Fruit fly (Drosophila melanogaster) whole organism, prepupa: ENCODE measurements around the gene cac.

Source experiments
- CG10669 ChIP-seq: fragments of 200-800 bp; sonication (Bioruptor generic); optimal IDR thresholded peaks from 3 replicates; lab custom pipeline; 2018; ENCODE audit warnings: missing biosample characterization, mild to moderate bottlenecking, missing genetic modification characterization, moderate library complexity
- CG15336 ChIP-seq: fragments of 200-800 bp; sonication (Bioruptor generic); IDR thresholded peaks from 2 replicates; pipeline ENCODE4 v1.3.6; 2022; ENCODE audit warnings: missing biosample characterization, missing genetic modification characterization
- CG16779 ChIP-seq: fragments of 200-800 bp; sonication (Bioruptor generic); optimal IDR thresholded peaks from 3 replicates; lab custom pipeline; 2017; ENCODE audit warnings: missing biosample characterization, mild to moderate bottlenecking, missing genetic modification characterization
- CG6163 ChIP-seq: fragments of 200-800 bp; sonication (Bioruptor generic); IDR thresholded peaks from 3 replicates; pipeline ENCODE4 v1.3.6; 2022; ENCODE audit warnings: missing biosample characterization, missing genetic modification characterization
- Eip78C ChIP-seq: fragments of 200-800 bp; sonication (Bioruptor generic); peaks from one replicate; lab custom pipeline; 2016; ENCODE audit warnings: missing biosample characterization, missing genetic modification characterization
- Gug ChIP-seq: fragments of 200-800 bp; sonication (Bioruptor generic); IDR thresholded peaks from 2 replicates; pipeline ENCODE4 v1.3.6; 2022; ENCODE audit warnings: missing biosample characterization, missing genetic modification characterization
- Hr4 ChIP-seq: fragments of 200-800 bp; sonication (Bioruptor generic); optimal IDR thresholded peaks from 3 replicates; lab custom pipeline; 2016; ENCODE audit warnings: missing biosample characterization, missing genetic modification characterization
- dac ChIP-seq: fragments of 200-800 bp; sonication (Bioruptor generic); optimal IDR thresholded peaks from 2 replicates; lab custom pipeline; 2017; ENCODE audit warnings: missing biosample characterization, mild to moderate bottlenecking, missing genetic modification characterization
- dsx ChIP-seq: fragments of 200-800 bp; optimal IDR thresholded peaks from 3 replicates; lab custom pipeline; 2019; ENCODE audit warnings: missing biosample characterization, mild to moderate bottlenecking, missing genetic modification characterization, moderate library complexity; ENCODE audit not compliant: poor library complexity, severe bottlenecking
- fkh ChIP-seq: fragments of 200-800 bp; sonication (Bioruptor generic); optimal IDR thresholded peaks from 3 replicates; lab custom pipeline; 2017; ENCODE audit warnings: missing biosample characterization, mild to moderate bottlenecking, missing genetic modification characterization, moderate library complexity
- pdm3 ChIP-seq: fragments of 200-800 bp; sonication (Bioruptor generic); optimal IDR thresholded peaks from 3 replicates; lab custom pipeline; 2016; ENCODE audit warnings: missing biosample characterization, missing genetic modification characterization
- spab ChIP-seq: fragments of 200-800 bp; sonication (Bioruptor generic); optimal IDR thresholded peaks from 2 replicates; lab custom pipeline; 2017; ENCODE audit warnings: missing biosample characterization, mild to moderate bottlenecking, missing genetic modification characterization, missing genetic modification reagents

DNA sequence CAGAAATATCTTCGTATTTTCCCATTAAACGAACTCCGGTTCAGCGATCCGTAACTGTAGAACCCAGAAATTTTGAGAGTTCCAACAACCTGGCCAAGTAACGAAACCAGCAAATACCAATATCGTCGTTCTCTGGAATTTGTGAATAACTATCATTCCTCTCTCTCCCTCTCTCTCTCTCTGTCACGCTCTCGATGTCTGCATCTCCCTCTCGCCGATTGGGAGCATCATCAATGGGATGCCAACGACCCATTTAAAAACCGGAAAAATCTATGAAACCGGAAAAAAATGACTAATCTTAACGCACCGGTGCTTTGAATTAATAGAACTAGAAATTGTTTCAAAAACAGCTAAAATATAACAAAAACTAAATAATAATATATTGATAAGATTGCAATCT, 22.7 kb upstream of the cac start:
- no peak for TF ChIP-seq CG16779
- no peak for TF ChIP-seq CG15336 (GFP tag; lab: Robert Waterston, UW)
- TF ChIP-seq CG6163: no peak
- TF ChIP-seq CG10669: no peak
- TF ChIP-seq Eip78C (GFP tag; lab: Kevin White, UChicago): peak; percentile 71
- no peak for TF ChIP-seq Gug (GFP tag; lab: Robert Waterston, UW)
- no peak for TF ChIP-seq spab (GFP tag; lab: Kevin White, UChicago)
- no peak for TF ChIP-seq pdm3 (GFP tag; lab: Kevin White, UChicago)
- TF ChIP-seq dac (GFP tag; lab: Kevin White, UChicago): no peak
- no peak for TF ChIP-seq fkh (GFP tag; lab: Kevin White, UChicago)
- TF ChIP-seq Hr4 (GFP tag; lab: Kevin White, UChicago): no peak
- no peak for TF ChIP-seq dsx
